Worm (Caenorhabditis elegans): ENCODE measurements around the gene Y54G11A.1.
"Not testable (repeated sequence)": the region's sequence is repeated elsewhere in the genome, so short reads cannot be mapped to it uniquely, and the experiment has no call there.

DNA sequence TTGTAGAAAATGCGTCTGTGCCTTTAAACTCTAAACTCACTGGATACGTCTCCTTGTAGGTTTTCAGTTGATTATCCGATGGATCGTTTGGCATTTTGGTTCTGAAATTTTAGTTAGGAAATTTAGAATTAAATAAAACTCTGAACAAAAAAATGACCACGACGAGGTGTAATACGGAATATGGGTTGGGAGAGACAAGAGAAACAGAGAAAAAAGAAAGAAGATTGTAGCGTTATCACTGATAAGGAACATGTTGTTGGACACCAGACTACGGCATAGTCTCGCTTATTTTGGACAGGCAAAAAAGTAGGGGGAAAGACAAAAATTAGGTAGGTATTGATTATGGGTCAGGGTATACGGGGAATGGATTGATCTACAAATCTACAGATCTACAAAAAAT is 32.9 kb upstream of the Y54G11A.1 start, which contains the start of gene ctl-2:
- TF ChIP-seq ztf-11 (tag; optimal IDR thresholded peaks at IDR 0.05); fos-1 (tag; optimal IDR thresholded peaks at IDR 0.05); elt-1 (tag; optimal IDR thresholded peaks at IDR 0.05); nhr-28 (tag; optimal IDR thresholded peaks at IDR 0.05); aly-2 (tag; optimal IDR thresholded peaks at IDR 0.05); nhr-77 (tag; optimal IDR thresholded peaks at IDR 0.05); skn-1 (tag; optimal IDR thresholded peaks at IDR 0.05); nhr-237 (tag; optimal IDR thresholded peaks at IDR 0.05); ama-1 (optimal IDR thresholded peaks at IDR 0.05); lsy-12 (tag; optimal IDR thresholded peaks at IDR 0.05); nhr-76 (tag; optimal IDR thresholded peaks at IDR 0.05); fkh-10 (GFP tag; optimal IDR thresholded peaks at IDR 0.05); zag-1 (tag; optimal IDR thresholded peaks at IDR 0.05): not testable (repeated sequence)
